Fruit fly (Drosophila melanogaster) whole organism, prepupa: ENCODE measurements around the gene bark.
A peak's percentile ranks its signal among the peaks of the same experiment; 100 is the strongest.

ENCODE experiments used
- CG1621 ChIP-seq: fragments of 200-800 bp; sonication (Bioruptor generic); optimal IDR thresholded peaks from 3 replicates; lab custom pipeline; 2018; ENCODE audit warnings: missing biosample characterization, mild to moderate bottlenecking, missing genetic modification characterization
- Eip78C ChIP-seq: fragments of 200-800 bp; sonication (Bioruptor generic); peaks from one replicate; lab custom pipeline; 2016; ENCODE audit warnings: missing biosample characterization, missing genetic modification characterization
- achi ChIP-seq: fragments of 200-800 bp; sonication (Bioruptor generic); optimal IDR thresholded peaks from 3 replicates; lab custom pipeline; 2016; ENCODE audit warnings: missing biosample characterization, missing genetic modification characterization

DNA sequence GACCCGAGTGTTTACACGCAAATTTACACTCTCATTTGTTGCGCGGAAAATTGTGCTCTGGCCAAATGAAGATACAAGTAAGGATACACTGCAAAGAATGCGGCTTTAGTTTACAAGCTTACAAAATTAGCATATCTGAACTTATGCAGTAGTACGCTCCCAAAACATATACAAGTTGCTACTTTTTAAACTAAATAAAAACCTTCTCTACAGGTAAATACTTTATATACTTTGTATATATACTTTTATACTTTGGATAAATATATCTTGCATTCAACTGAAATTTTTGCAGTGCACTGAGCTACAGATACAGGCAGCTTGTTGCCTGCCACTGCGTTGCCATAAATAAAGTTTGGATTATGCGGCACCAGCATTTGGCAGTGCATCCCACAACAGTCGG lies 60.9 kb downstream of the bark start:
- no peak for TF ChIP-seq CG1621 (tag; lab: Kevin White, UChicago)
- TF ChIP-seq Eip78C = peak; percentile 63
- peak; percentile 2 for TF ChIP-seq achi (GFP tag; lab: Kevin White, UChicago)
